Worm (Caenorhabditis elegans): ENCODE results near the gene gpa-12.

DNA sequence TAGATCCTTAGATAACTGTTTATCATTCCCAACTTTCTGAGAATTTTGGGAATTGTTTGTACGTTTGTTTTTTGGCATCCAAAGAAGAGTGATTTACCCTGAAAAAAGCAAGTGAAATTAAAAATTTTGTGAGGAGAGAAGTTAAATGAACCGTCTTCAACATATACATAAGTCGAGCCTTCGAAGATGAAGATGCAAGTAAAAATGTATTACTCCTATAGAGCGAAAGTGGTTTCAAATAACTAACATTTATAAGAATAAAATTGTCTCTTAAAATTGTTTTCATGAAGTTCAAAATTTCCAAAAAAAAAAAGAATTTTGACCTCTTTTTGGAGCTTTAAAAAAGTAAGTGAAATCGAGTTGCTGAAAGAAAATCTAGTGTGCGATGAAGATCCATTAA, 31.2 kb downstream of the gpa-12 start, which contains the start of gene B0416.10:
- no peak for TF ChIP-seq jun-1 (tag; optimal IDR thresholded peaks at IDR 0.05)
- TF ChIP-seq nhr-12 (tag; optimal IDR thresholded peaks at IDR 0.05): no peak
- no peak for TF ChIP-seq lin-13 (GFP tag; optimal IDR thresholded peaks at IDR 0.05)
